Worm (Caenorhabditis elegans) whole organism, L1 larva: Measurements from ENCODE around the gene Y67D8B.3.

Experiments used
- lin-15B ChIP-seq: fragments of 150-350 bp; sonication (generic microtip); optimal IDR thresholded peaks from 3 replicates; lab custom pipeline; 2014; ENCODE audit warnings: missing biosample characterization, missing genetic modification characterization
- nhr-237 ChIP-seq: fragments of 150-350 bp; optimal IDR thresholded peaks from 2 replicates; lab custom pipeline; 2014; ENCODE audit warnings: missing biosample characterization, missing genetic modification characterization
- nhr-28 ChIP-seq: fragments of 150-350 bp; optimal IDR thresholded peaks from 2 replicates; lab custom pipeline; 2014; ENCODE audit warnings: missing biosample characterization, missing genetic modification characterization
- nhr-76 ChIP-seq: sonication (generic microtip); optimal IDR thresholded peaks from 2 replicates; lab custom pipeline; 2017; ENCODE audit warnings: missing biosample characterization, missing genetic modification characterization
- nhr-77 ChIP-seq: fragments of 150-350 bp; optimal IDR thresholded peaks from 2 replicates; lab custom pipeline; 2014; ENCODE audit warnings: missing biosample characterization, missing genetic modification characterization
- nhr-85 ChIP-seq: sonication (generic microtip); peaks from one replicate; lab custom pipeline; 2016; ENCODE audit warnings: missing genetic modification characterization, inconsistent platforms, missing compliant biosample characterization
- nhr-90 ChIP-seq: sonication (generic microtip); optimal IDR thresholded peaks from 2 replicates; lab custom pipeline; 2016; ENCODE audit warnings: mild to moderate bottlenecking, missing genetic modification characterization, missing compliant biosample characterization; ENCODE audit not compliant: poor library complexity

- no peak for TF ChIP-seq nhr-28
- TF ChIP-seq lin-15B (tag; lab: Kevin White, UChicago): no peak
- no peak for TF ChIP-seq nhr-237 (tag; lab: Kevin White, UChicago)
- no peak for TF ChIP-seq nhr-90 (tag; lab: Kevin White, UChicago)
- no peak for TF ChIP-seq nhr-76 (tag; lab: Kevin White, UChicago)
- TF ChIP-seq nhr-85: no peak
- TF ChIP-seq nhr-77 (tag; lab: Kevin White, UChicago): no peak
Measured at ce11 chrIV:3251551-3251950, 49.5 kb upstream of the Y67D8B.3 start.
